Fruit fly (Drosophila melanogaster) whole organism: ENCODE results near the gene rost.

Experiments used
- CG8478 ChIP-seq: fragments of >200 bp; optimal IDR thresholded peaks from 2 replicates; lab custom pipeline; 2018; ENCODE audit warnings: inconsistent platforms
- EcR ChIP-seq, 2 experiments: fragments of >200 bp; optimal IDR thresholded peaks; 2 replicates each; lab custom pipeline; 2017; ENCODE audit warnings: missing biosample characterization in 2 of 2, missing genetic modification characterization in 2 of 2, missing genetic modification reagents in 2 of 2
- pan ChIP-seq: fragments of >200 bp; optimal IDR thresholded peaks from 2 replicates; lab custom pipeline; 2017
- psq ChIP-seq: fragments of >200 bp; optimal IDR thresholded peaks from 2 replicates; lab custom pipeline; 2017
- usp ChIP-seq: fragments of >200 bp; optimal IDR thresholded peaks from 2 replicates; lab custom pipeline; 2017; ENCODE audit warnings: missing biosample characterization, missing genetic modification characterization, mixed read lengths

dm6 chr2L:8991583-8991982 is 2.2 kb upstream of the rost start, which contains the start of gene CG9555:
- TF ChIP-seq EcR (GFP tag; optimal IDR thresholded peaks at IDR 0.05; lab: Kevin White, UChicago) (no peak), pan (lab: Kevin White, UChicago) (no peak), psq (lab: Kevin White, UChicago) (no peak), usp (GFP tag; lab: Kevin White, UChicago) (no peak), CG8478 (lab: Kevin White, UChicago) (no peak)
